Worm (Caenorhabditis elegans) whole organism, early embryonic: Measurements from ENCODE around the gene F59A6.13.

Source experiments
- F13C5.2 ChIP-seq: sonication (generic microtip); optimal IDR thresholded peaks from 2 replicates; lab custom pipeline; 2017; ENCODE audit warnings: mild to moderate bottlenecking, missing genetic modification characterization, inconsistent platforms, missing compliant biosample characterization
- ama-1 ChIP-seq: fragments of 150-350 bp; optimal IDR thresholded peaks from 2 replicates; lab custom pipeline; 2014
- flt-1 ChIP-seq: fragments of 200-800 bp; sonication (Bioruptor generic); IDR thresholded peaks from 2 replicates; pipeline ENCODE4 v1.3.6; 2022; ENCODE audit warnings: missing genetic modification characterization, missing compliant biosample characterization
- hmg-4 ChIP-seq: fragments of 200-800 bp; sonication (Bioruptor generic); optimal IDR thresholded peaks from 2 replicates; lab custom pipeline; 2018; ENCODE audit warnings: mild to moderate bottlenecking, missing genetic modification characterization, missing compliant biosample characterization
- scrt-1 ChIP-seq: fragments of 200-800 bp; sonication (Bioruptor generic); IDR thresholded peaks from 2 replicates; pipeline ENCODE4 v1.3.6; 2022; ENCODE audit warnings: missing genetic modification characterization, missing compliant biosample characterization
- tbx-11 ChIP-seq: fragments of 200-800 bp; sonication (Bioruptor generic); IDR thresholded peaks from 2 replicates; pipeline ENCODE4 v1.3.6; 2022; ENCODE audit warnings: missing genetic modification characterization, missing compliant biosample characterization
- tbx-37 ChIP-seq: fragments of 200-800 bp; sonication (Bioruptor generic); conservative IDR thresholded peaks from 2 replicates; pipeline ENCODE4 v1.3.6; 2022; ENCODE audit warnings: missing genetic modification reagents, missing genetic modification characterization, missing compliant biosample characterization
- tra-4 ChIP-seq: sonication (generic microtip); optimal IDR thresholded peaks from 2 replicates; lab custom pipeline; 2017; ENCODE audit warnings: missing genetic modification characterization, missing compliant biosample characterization

- TF ChIP-seq ama-1 (no peak), tbx-37 (GFP tag; lab: Robert Waterston, UW) (no peak), tbx-11 (GFP tag; lab: Robert Waterston, UW) (no peak), hmg-4 (GFP tag; lab: Kevin White, UChicago) (no peak), F13C5.2 (tag; lab: Kevin White, UChicago) (no peak), tra-4 (no peak), flt-1 (GFP tag; lab: Robert Waterston, UW) (no peak), scrt-1 (GFP tag; lab: Robert Waterston, UW) (no peak)
Measured at ce11 chrII:4981682-4982404, 40.8 kb upstream of the F59A6.13 start.
